Fruit fly (Drosophila melanogaster) whole organism, embryonic: Measurements from ENCODE around the gene CG32413.

ENCODE experiments used
- CG10462 ChIP-seq: fragments of 200-800 bp; sonication (Bioruptor generic); optimal IDR thresholded peaks from 2 replicates; lab custom pipeline; 2016; ENCODE audit warnings: missing biosample characterization, missing genetic modification characterization
- CG10654 ChIP-seq: fragments of 200-800 bp; sonication (Bioruptor generic); optimal IDR thresholded peaks from 2 replicates; lab custom pipeline; 2016; ENCODE audit warnings: missing biosample characterization, missing genetic modification characterization
- CG11247 ChIP-seq: fragments of 200-800 bp; sonication (Bioruptor generic); IDR thresholded peaks from 2 replicates; pipeline ENCODE4 v1.3.6; 2022; ENCODE audit warnings: missing biosample characterization, missing genetic modification characterization
- CG11723 ChIP-seq: fragments of 200-800 bp; sonication (Bioruptor generic); optimal IDR thresholded peaks from 2 replicates; lab custom pipeline; 2017; ENCODE audit warnings: missing biosample characterization, mild to moderate bottlenecking, missing genetic modification characterization
- CG12104 ChIP-seq: fragments of 200-800 bp; sonication (Bioruptor generic); optimal IDR thresholded peaks from 3 replicates; lab custom pipeline; 2016; ENCODE audit warnings: missing biosample characterization, missing genetic modification characterization
- CG12942 ChIP-seq: fragments of 200-800 bp; sonication (Bioruptor generic); optimal IDR thresholded peaks from 3 replicates; lab custom pipeline; 2016; ENCODE audit warnings: missing biosample characterization, missing genetic modification characterization
- CG13296 ChIP-seq: fragments of 200-800 bp; sonication (Bioruptor generic); optimal IDR thresholded peaks from 3 replicates; lab custom pipeline; 2018; ENCODE audit warnings: missing biosample characterization, mild to moderate bottlenecking, missing genetic modification characterization
- CG15011 ChIP-seq: fragments of 200-800 bp; sonication (Bioruptor generic); optimal IDR thresholded peaks from 3 replicates; lab custom pipeline; 2018; ENCODE audit warnings: missing biosample characterization, mild to moderate bottlenecking, missing genetic modification characterization
- CG15601 ChIP-seq: fragments of 200-800 bp; sonication (Bioruptor generic); optimal IDR thresholded peaks from 3 replicates; lab custom pipeline; 2019; ENCODE audit warnings: missing biosample characterization, mild to moderate bottlenecking, missing genetic modification characterization, moderate library complexity
- CG17186 ChIP-seq: fragments of 200-800 bp; sonication (Bioruptor generic); optimal IDR thresholded peaks from 3 replicates; lab custom pipeline; 2017; ENCODE audit warnings: missing biosample characterization, missing genetic modification reagents, missing genetic modification characterization
- CG17568 ChIP-seq: fragments of 200-800 bp; sonication (Bioruptor generic); optimal IDR thresholded peaks from 2 replicates; lab custom pipeline; 2018; ENCODE audit warnings: missing biosample characterization, mild to moderate bottlenecking, missing genetic modification characterization, moderate library complexity
- CG3163 ChIP-seq: fragments of 200-800 bp; sonication (Bioruptor generic); optimal IDR thresholded peaks from 3 replicates; lab custom pipeline; 2016; ENCODE audit warnings: missing biosample characterization, missing genetic modification characterization
- CG33213 ChIP-seq: fragments of 200-800 bp; sonication (Bioruptor generic); optimal IDR thresholded peaks from 3 replicates; lab custom pipeline; 2016; ENCODE audit warnings: missing biosample characterization, missing genetic modification characterization
- CG34376 ChIP-seq: fragments of 200-800 bp; sonication (Bioruptor generic); optimal IDR thresholded peaks from 2 replicates; lab custom pipeline; 2018; ENCODE audit warnings: missing biosample characterization, mild to moderate bottlenecking, missing genetic modification characterization
- CG34422 ChIP-seq: fragments of 200-800 bp; sonication (Bioruptor generic); IDR thresholded peaks from 3 replicates; pipeline ENCODE4 v1.3.6; 2022; ENCODE audit warnings: missing biosample characterization, missing genetic modification characterization
- CG5180 ChIP-seq: fragments of 200-800 bp; sonication (Bioruptor generic); optimal IDR thresholded peaks from 3 replicates; lab custom pipeline; 2017; ENCODE audit warnings: missing biosample characterization, missing genetic modification characterization, mild to moderate bottlenecking, moderate library complexity, missing genetic modification reagents
- CG6272 ChIP-seq: fragments of 200-800 bp; sonication (Bioruptor generic); IDR thresholded peaks from 2 replicates; pipeline ENCODE4 v1.3.6; 2022; ENCODE audit warnings: missing biosample characterization, missing genetic modification characterization
- CG8281 ChIP-seq: fragments of 200-800 bp; sonication (Bioruptor generic); optimal IDR thresholded peaks from 2 replicates; lab custom pipeline; 2018; ENCODE audit warnings: missing biosample characterization, mild to moderate bottlenecking, missing genetic modification characterization, moderate library complexity
- D19B ChIP-seq: fragments of 200-800 bp; sonication (Bioruptor generic); optimal IDR thresholded peaks from 2 replicates; lab custom pipeline; 2017; ENCODE audit warnings: missing biosample characterization, mild to moderate bottlenecking, missing genetic modification characterization
- Dbx ChIP-seq: fragments of 200-800 bp; sonication (Bioruptor generic); IDR thresholded peaks from 3 replicates; pipeline ENCODE4 v1.3.6; 2022; ENCODE audit warnings: missing biosample characterization, missing genetic modification characterization
- Doc2 ChIP-seq: fragments of 200-800 bp; sonication (Bioruptor generic); IDR thresholded peaks from 2 replicates; pipeline ENCODE4 v1.3.6; 2022; ENCODE audit warnings: missing biosample characterization, missing genetic modification characterization
- E2f1 ChIP-seq: fragments of 200-800 bp; sonication (Bioruptor generic); IDR thresholded peaks from 2 replicates; pipeline ENCODE4 v1.3.6; 2022; ENCODE audit warnings: missing biosample characterization, missing genetic modification characterization
- ERR ChIP-seq: fragments of 200-800 bp; sonication (Bioruptor generic); optimal IDR thresholded peaks from 2 replicates; lab custom pipeline; 2016; ENCODE audit warnings: missing biosample characterization, missing genetic modification characterization
- Fer2 ChIP-seq: fragments of 200-800 bp; sonication (Bioruptor generic); optimal IDR thresholded peaks from 2 replicates; lab custom pipeline; 2018; ENCODE audit warnings: missing biosample characterization, mild to moderate bottlenecking, missing genetic modification characterization, moderate library complexity
- GATAe ChIP-seq: fragments of 200-800 bp; sonication (Bioruptor generic); conservative IDR thresholded peaks from 2 replicates; pipeline ENCODE4 v1.3.6; 2022; ENCODE audit warnings: missing biosample characterization, missing genetic modification characterization
- HLH4C ChIP-seq: fragments of 200-800 bp; sonication (Bioruptor generic); IDR thresholded peaks from 3 replicates; pipeline ENCODE4 v1.3.6; 2022; ENCODE audit warnings: missing biosample characterization, missing genetic modification characterization; ENCODE audit not compliant: partially characterized antibody
- Myb ChIP-seq: fragments of 200-800 bp; sonication (Bioruptor generic); optimal IDR thresholded peaks from 2 replicates; lab custom pipeline; 2016; ENCODE audit warnings: missing biosample characterization, missing genetic modification characterization
- Oaz ChIP-seq: fragments of 200-800 bp; sonication (Bioruptor generic); IDR thresholded peaks from 2 replicates; pipeline ENCODE4 v1.3.6; 2022; ENCODE audit warnings: missing biosample characterization, missing genetic modification characterization
- Pdp1 ChIP-seq, 2 experiments: fragments of 200-800 bp; sonication (Bioruptor generic); optimal IDR thresholded peaks; 3 replicates each; lab custom pipeline; 2016; ENCODE audit warnings: missing biosample characterization in 2 of 2, missing genetic modification characterization in 2 of 2, mild to moderate bottlenecking in 1 of 2, moderate library complexity in 1 of 2
- Sox100B ChIP-seq: fragments of 200-800 bp; sonication (Bioruptor generic); optimal IDR thresholded peaks from 3 replicates; lab custom pipeline; 2018; ENCODE audit warnings: missing biosample characterization, mild to moderate bottlenecking, missing genetic modification characterization
- ab ChIP-seq: fragments of 200-800 bp; sonication (Bioruptor generic); optimal IDR thresholded peaks from 2 replicates; lab custom pipeline; 2016; ENCODE audit warnings: missing biosample characterization, missing genetic modification characterization
- btn ChIP-seq: fragments of 200-800 bp; sonication (Bioruptor generic); optimal IDR thresholded peaks from 2 replicates; lab custom pipeline; 2016; ENCODE audit warnings: missing biosample characterization, missing genetic modification characterization
- cg ChIP-seq: fragments of 200-800 bp; sonication (Bioruptor generic); optimal IDR thresholded peaks from 3 replicates; lab custom pipeline; 2019; ENCODE audit warnings: missing biosample characterization, mild to moderate bottlenecking, missing genetic modification characterization, moderate library complexity
- chn ChIP-seq: fragments of 200-800 bp; sonication (Bioruptor generic); optimal IDR thresholded peaks from 2 replicates; lab custom pipeline; 2016; ENCODE audit warnings: missing biosample characterization, missing genetic modification characterization
- croc ChIP-seq: fragments of 200-800 bp; sonication (Bioruptor generic); conservative IDR thresholded peaks from 3 replicates; pipeline ENCODE4 v1.3.6; 2022; ENCODE audit warnings: missing biosample characterization, missing genetic modification characterization
- dan ChIP-seq: fragments of 200-800 bp; sonication (Bioruptor generic); IDR thresholded peaks from 2 replicates; pipeline ENCODE4 v1.3.6; 2022; ENCODE audit warnings: missing biosample characterization, missing genetic modification characterization
- dimm ChIP-seq: fragments of 200-800 bp; sonication (Bioruptor generic); IDR thresholded peaks from 2 replicates; pipeline ENCODE4 v1.3.6; 2022; ENCODE audit warnings: missing biosample characterization, missing genetic modification characterization
- dysf ChIP-seq: fragments of 200-800 bp; sonication (Bioruptor generic); IDR thresholded peaks from 3 replicates; pipeline ENCODE4 v1.3.6; 2022; ENCODE audit warnings: missing biosample characterization, missing genetic modification characterization
- eyg ChIP-seq: fragments of 200-800 bp; sonication (Bioruptor generic); optimal IDR thresholded peaks from 3 replicates; lab custom pipeline; 2016; ENCODE audit warnings: missing biosample characterization, missing genetic modification characterization
- gce ChIP-seq: fragments of 200-800 bp; sonication (Bioruptor generic); IDR thresholded peaks from 3 replicates; pipeline ENCODE4 v1.3.6; 2022; ENCODE audit warnings: missing biosample characterization, missing genetic modification characterization
- her ChIP-seq: fragments of 200-800 bp; sonication (Bioruptor generic); optimal IDR thresholded peaks from 2 replicates; lab custom pipeline; 2016; ENCODE audit warnings: missing biosample characterization, missing genetic modification characterization
- lbe ChIP-seq: fragments of 200-800 bp; sonication (Bioruptor generic); optimal IDR thresholded peaks from 2 replicates; lab custom pipeline; 2016; ENCODE audit warnings: missing biosample characterization, mild to moderate bottlenecking, missing genetic modification characterization
- nom ChIP-seq: fragments of 200-800 bp; sonication (Bioruptor generic); optimal IDR thresholded peaks from 2 replicates; lab custom pipeline; 2017; ENCODE audit warnings: missing biosample characterization, missing genetic modification characterization, mild to moderate bottlenecking, moderate library complexity, missing genetic modification reagents
- odd ChIP-seq: fragments of 200-800 bp; sonication (Bioruptor generic); optimal IDR thresholded peaks from 2 replicates; lab custom pipeline; 2017; ENCODE audit warnings: missing biosample characterization, mild to moderate bottlenecking, missing genetic modification characterization
- pfk ChIP-seq: fragments of 200-800 bp; sonication (Bioruptor generic); optimal IDR thresholded peaks from 2 replicates; lab custom pipeline; 2018; ENCODE audit warnings: missing biosample characterization, mild to moderate bottlenecking, missing genetic modification characterization, moderate library complexity
- pita ChIP-seq: fragments of 200-800 bp; sonication (Bioruptor generic); optimal IDR thresholded peaks from 2 replicates; lab custom pipeline; 2017; ENCODE audit warnings: missing biosample characterization, mild to moderate bottlenecking, missing genetic modification characterization
- pnt ChIP-seq: fragments of 200-800 bp; sonication (Bioruptor generic); optimal IDR thresholded peaks from 3 replicates; lab custom pipeline; 2016; ENCODE audit warnings: missing biosample characterization, missing genetic modification characterization
- row ChIP-seq: fragments of 200-800 bp; sonication (Bioruptor generic); IDR thresholded peaks from 3 replicates; pipeline ENCODE4 v1.3.6; 2022; ENCODE audit warnings: missing biosample characterization, missing genetic modification characterization
- sens ChIP-seq: fragments of 200-800 bp; sonication (Bioruptor generic); peaks from one replicate; lab custom pipeline; 2016; ENCODE audit warnings: missing biosample characterization, missing genetic modification characterization
- tna ChIP-seq: fragments of 200-800 bp; sonication (Bioruptor generic); IDR thresholded peaks from 2 replicates; pipeline ENCODE4 v1.3.6; 2022; ENCODE audit warnings: missing biosample characterization, missing genetic modification characterization; ENCODE audit not compliant: partially characterized antibody
- unc-4 ChIP-seq: fragments of 200-800 bp; sonication (Bioruptor generic); IDR thresholded peaks from 2 replicates; pipeline ENCODE4 v1.3.6; 2022; ENCODE audit warnings: missing biosample characterization, missing genetic modification characterization; ENCODE audit not compliant: partially characterized antibody

Gene CG32413

dm6 chr3L:5932363-5932914 lies 28.6 kb upstream of the CG32413 start, which contains the start of gene Rcc1 (continued):
- TF ChIP-seq CG17568 (GFP tag; lab: Kevin White, UChicago) (no peak), eyg (no peak), CG11247 (no peak), unc-4 (GFP tag; lab: Robert Waterston, UW) (peak; percentile 64), CG34376 (no peak), GATAe (no peak), CG6272 (GFP tag; lab: Robert Waterston, UW) (no peak), CG10654 (peak; percentile 10), Pdp1 (GFP tag; optimal IDR thresholded peaks at IDR 0.05; lab: Kevin White, UChicago) (peak in 1 of 2 experiments; percentile 28), CG33213 (GFP tag; lab: Kevin White, UChicago) (peak; percentile 63), tna (GFP tag; lab: Robert Waterston, UW) (no peak; the same call in 1 of the 2 replicates), pfk (no peak), Doc2 (GFP tag; lab: Robert Waterston, UW) (no peak), odd (GFP tag; lab: Kevin White, UChicago) (no peak), CG34422 (GFP tag; lab: Robert Waterston, UW) (peak; percentile 93; the same call in 2 of the 3 replicates), cg (peak; percentile 82), ERR (GFP tag; lab: Kevin White, UChicago) (peak; percentile 43), CG13296 (GFP tag; lab: Kevin White, UChicago) (no peak), Dbx (no peak), her (GFP tag; lab: Kevin White, UChicago) (peak; percentile 98), CG15601 (tag; lab: Kevin White, UChicago) (peak; percentile 32), CG12942 (no peak), CG3163 (GFP tag; lab: Kevin White, UChicago) (peak; percentile 30), lbe (GFP tag; lab: Kevin White, UChicago) (no peak), E2f1 (GFP tag; lab: Robert Waterston, UW) (peak; percentile 89), croc (GFP tag; lab: Robert Waterston, UW) (no peak), dan (GFP tag; lab: Robert Waterston, UW) (no peak), CG11723 (no peak), nom (GFP tag; lab: Kevin White, UChicago) (no peak), D19B (GFP tag; lab: Kevin White, UChicago) (no peak), CG12104 (GFP tag; lab: Kevin White, UChicago) (no peak), btn (GFP tag; lab: Kevin White, UChicago) (no peak), CG5180 (GFP tag; lab: Kevin White, UChicago) (no peak), ab (GFP tag; lab: Kevin White, UChicago) (no peak), gce (GFP tag; lab: Robert Waterston, UW) (no peak), HLH4C (GFP tag; lab: Robert Waterston, UW) (peak; percentile 85), Oaz (GFP tag; lab: Robert Waterston, UW) (no peak), dimm (GFP tag; lab: Robert Waterston, UW) (no peak), dysf (GFP tag; lab: Robert Waterston, UW) (no peak), CG15011 (GFP tag; lab: Kevin White, UChicago) (no peak), Fer2 (tag; lab: Kevin White, UChicago) (no peak), sens (peak; percentile 67), CG17186 (GFP tag; lab: Kevin White, UChicago) (peak; percentile 97), row (peak; percentile 53), chn (GFP tag; lab: Kevin White, UChicago) (peak; percentile 3), CG8281 (tag; lab: Kevin White, UChicago) (no peak), CG10462 (GFP tag; lab: Kevin White, UChicago) (no peak), Sox100B (GFP tag; lab: Kevin White, UChicago) (no peak), pnt (peak; percentile 13), Myb (GFP tag; lab: Kevin White, UChicago) (peak; percentile 64), pita (peak; percentile 74)
